Fruit fly (Drosophila melanogaster) S2 (cell line): ENCODE measurements around the gene Ctl2.
A peak's percentile ranks its signal among the peaks of the same experiment; 100 is the strongest.

Source experiments
- CG8478 ChIP-seq: fragments of >200 bp; optimal IDR thresholded peaks from 2 replicates; lab custom pipeline; 2018
- CTCF ChIP-seq, 2 experiments: fragments of >200 bp; optimal IDR thresholded peaks; 2 replicates each; lab custom pipeline; 2018

DNA sequence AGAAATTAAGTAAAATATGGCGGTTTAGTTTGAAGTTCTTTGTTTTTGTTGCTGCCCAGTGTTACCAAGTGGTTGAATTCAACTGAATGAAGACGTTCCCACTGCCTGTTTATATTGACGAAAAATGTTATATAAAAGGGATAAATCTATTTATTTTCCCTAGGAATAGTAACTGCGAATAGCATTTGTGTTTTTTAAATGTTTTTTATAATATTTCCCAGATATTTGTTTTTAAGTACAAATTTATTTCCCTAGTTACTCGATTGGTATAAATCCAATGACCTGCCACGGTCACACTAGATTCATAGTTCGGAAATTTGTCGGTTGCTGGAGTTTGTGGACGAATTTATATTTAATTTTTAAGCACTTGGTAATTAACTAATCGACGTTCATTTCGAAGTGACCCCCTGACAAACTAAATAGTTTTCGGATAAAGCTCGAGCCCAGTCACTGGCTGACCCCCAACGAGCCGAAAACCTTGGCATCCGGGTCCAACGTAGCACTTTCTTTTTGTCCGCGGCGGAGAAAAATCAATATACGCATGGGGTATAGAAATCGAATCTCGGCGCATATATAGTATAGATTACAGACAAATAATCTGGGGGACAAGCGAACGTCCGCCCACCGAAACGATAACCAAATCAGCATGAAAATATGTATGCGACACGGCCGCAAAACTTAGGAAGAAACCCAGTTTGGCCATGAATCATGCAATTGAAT is 7.9 kb downstream of the Ctl2 start, which contains the start of the genes dgt6 and Vha100-1:
- peak in 1 of 2 experiments; percentile 31 for TF ChIP-seq CTCF (optimal IDR thresholded peaks at IDR 0.05; lab: Kevin White, UChicago)
- TF ChIP-seq CG8478 (lab: Kevin White, UChicago) = no peak
